In the genomic region with DNA sequence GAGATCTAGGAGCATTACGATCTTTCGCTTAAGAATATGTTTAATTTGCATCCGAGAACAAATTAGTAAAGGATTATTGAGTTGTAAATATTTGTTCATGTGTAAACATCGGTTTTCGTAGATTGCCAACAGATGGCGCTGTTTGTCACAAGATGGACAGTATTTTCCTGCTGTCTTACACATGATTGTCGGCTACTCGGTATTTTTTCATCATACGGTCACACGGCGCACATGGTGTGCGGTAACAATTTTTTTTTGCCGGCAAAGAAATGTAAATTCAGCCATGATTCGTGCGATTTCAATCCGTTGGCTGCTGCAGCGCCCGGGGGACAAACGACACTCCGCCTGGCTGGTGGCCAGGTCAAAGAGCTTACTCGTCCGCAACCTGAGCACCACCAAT, we compare ENCODE assay signal across 3 fruit fly cellular contexts.
TF ChIP-seq lines count a peak whose summit lies in the region.

TSS of gene bbx (plus strand) at position 151 of the 400 bp plus-strand sequence.
TSS of gene waw (plus strand) at position 151 of the 400 bp plus-strand sequence.

TF ChIP-seq in whole organism, adult, 20 proteins besides CTCF, POLR2A, EP300 and RAD21 (continued from another document):
- no peak for TF ChIP-seq Clk (GFP tag; optimal IDR thresholded peaks at IDR 0.05; lab: Kevin White, UChicago)
- TF ChIP-seq CG7101 (tag; optimal IDR thresholded peaks at IDR 0.05; lab: Kevin White, UChicago) = peak; percentile 57
- TF ChIP-seq cnc (optimal IDR thresholded peaks at IDR 0.05; lab: Kevin White, UChicago) = no peak

TF ChIP-seq in whole organism, embryonic, 481 proteins besides CTCF, POLR2A, EP300 and RAD21 (continued from another document and continues in another):
- TF ChIP-seq Ptx1 (GFP tag; IDR thresholded peaks at IDR 0.05; lab: Robert Waterston, UW) (no peak), CG34376 (GFP tag; optimal IDR thresholded peaks at IDR 0.05; lab: Kevin White, UChicago) (peak; percentile 20), Mad (GFP tag; optimal IDR thresholded peaks at IDR 0.05; lab: Kevin White, UChicago) (no peak), zfh1 (GFP tag; IDR thresholded peaks at IDR 0.05; lab: Robert Waterston, UW) (no peak), sqz (GFP tag; optimal IDR thresholded peaks at IDR 0.05; lab: Kevin White, UChicago) (peak; percentile 86), CG18599 (GFP tag; optimal IDR thresholded peaks at IDR 0.05; lab: Kevin White, UChicago) (no peak), trem (tag; optimal IDR thresholded peaks at IDR 0.05; lab: Kevin White, UChicago) (peak; percentile 60), her (GFP tag; optimal IDR thresholded peaks at IDR 0.05; lab: Kevin White, UChicago) (peak; percentile 30), CG9215 (GFP tag; IDR thresholded peaks at IDR 0.05; lab: Robert Waterston, UW) (no peak), NC2α (GFP tag; optimal IDR thresholded peaks at IDR 0.05; lab: Kevin White, UChicago) (no peak), Neu2 (GFP tag; optimal IDR thresholded peaks at IDR 0.05; lab: Kevin White, UChicago; ENCODE audit: borderline replicate concordance) (no peak), ranshi (GFP tag; IDR thresholded peaks at IDR 0.05; lab: Robert Waterston, UW) (no peak), ro (GFP tag; IDR thresholded peaks at IDR 0.05; lab: Robert Waterston, UW) (no peak), hb (GFP tag; IDR thresholded peaks at IDR 0.05; lab: Robert Waterston, UW; ENCODE audit: partially characterized antibody) (no peak), maf-S (GFP tag; optimal IDR thresholded peaks at IDR 0.05; lab: Kevin White, UChicago) (peak; percentile 50), Pdp1 (GFP tag; optimal IDR thresholded peaks at IDR 0.05; lab: Kevin White, UChicago) (peak in 1 of 2 experiments; percentile 100), sug (tag; optimal IDR thresholded peaks at IDR 0.05; lab: Kevin White, UChicago) (peak; percentile 43), CG8478 (optimal IDR thresholded peaks at IDR 0.05; lab: Kevin White, UChicago) (no peak), tin (GFP tag; optimal IDR thresholded peaks at IDR 0.05; lab: Kevin White, UChicago) (no peak), CG4282 (GFP tag; optimal IDR thresholded peaks at IDR 0.05; lab: Kevin White, UChicago) (no peak), CHES-1-like (GFP tag; optimal IDR thresholded peaks at IDR 0.05; lab: Kevin White, UChicago) (peak; percentile 40), CG1647 (GFP tag; optimal IDR thresholded peaks at IDR 0.05; lab: Kevin White, UChicago) (no peak), Lim3 (GFP tag; IDR thresholded peaks at IDR 0.05; lab: Robert Waterston, UW) (no peak), ab (GFP tag; optimal IDR thresholded peaks at IDR 0.05; lab: Kevin White, UChicago) (no peak), amos (GFP tag; IDR thresholded peaks at IDR 0.05; lab: Robert Waterston, UW; ENCODE audit: partially characterized antibody) (no peak), crp (GFP tag; optimal IDR thresholded peaks at IDR 0.05; lab: Kevin White, UChicago) (peak in 1 of 2 experiments; percentile 43), gt (GFP tag; IDR thresholded peaks at IDR 0.05; lab: Robert Waterston, UW) (no peak), CG10462 (GFP tag; optimal IDR thresholded peaks at IDR 0.05; lab: Kevin White, UChicago) (no peak), Fer3 (tag; optimal IDR thresholded peaks at IDR 0.05; lab: Kevin White, UChicago) (peak; percentile 26), Opbp (GFP tag; IDR thresholded peaks at IDR 0.05; lab: Robert Waterston, UW; ENCODE audit: partially characterized antibody) (no peak), Hr39 (optimal IDR thresholded peaks at IDR 0.05; lab: Kevin White, UChicago) (no peak), CG18619 (GFP tag; optimal IDR thresholded peaks at IDR 0.05; lab: Kevin White, UChicago) (peak; percentile 6), CG17568 (GFP tag; optimal IDR thresholded peaks at IDR 0.05; lab: Kevin White, UChicago) (no peak), Ets97D (GFP tag; optimal IDR thresholded peaks at IDR 0.05; lab: Kevin White, UChicago) (peak; percentile 37), kah (GFP tag; optimal IDR thresholded peaks at IDR 0.05; lab: Kevin White, UChicago) (no peak), tup (GFP tag; optimal IDR thresholded peaks at IDR 0.05; lab: Kevin White, UChicago) (no peak), Dp (GFP tag; optimal IDR thresholded peaks at IDR 0.05; lab: Kevin White, UChicago) (peak; percentile 54), D (optimal IDR thresholded peaks at IDR 0.05; lab: Kevin White, UChicago) (no peak), D (GFP tag; optimal IDR thresholded peaks at IDR 0.05; lab: Kevin White, UChicago) (no peak), CG30403 (GFP tag; optimal IDR thresholded peaks at IDR 0.05; lab: Kevin White, UChicago) (no peak), twi (tag; optimal IDR thresholded peaks at IDR 0.05; lab: Kevin White, UChicago) (peak; percentile 44), pzg (GFP tag; optimal IDR thresholded peaks at IDR 0.05; lab: Kevin White, UChicago) (peak; percentile 77), CG2712 (tag; optimal IDR thresholded peaks at IDR 0.05; lab: Kevin White, UChicago) (peak; percentile 4), ems (GFP tag; optimal IDR thresholded peaks at IDR 0.05; lab: Kevin White, UChicago) (no peak), CG12659 (GFP tag; optimal IDR thresholded peaks at IDR 0.05; lab: Kevin White, UChicago) (peak; percentile 68), pnt (GFP tag; optimal IDR thresholded peaks at IDR 0.05; lab: Kevin White, UChicago) (no peak), Atf6 (GFP tag; IDR thresholded peaks at IDR 0.05; lab: Robert Waterston, UW) (no peak), tio (GFP tag; optimal IDR thresholded peaks at IDR 0.05; lab: Kevin White, UChicago) (no peak), CG14014 (GFP tag; IDR thresholded peaks at IDR 0.05; lab: Robert Waterston, UW) (peak; percentile 19; the same call in 1 of the 2 replicates), org-1 (GFP tag; optimal IDR thresholded peaks at IDR 0.05; lab: Kevin White, UChicago) (no peak), CG3065 (GFP tag; optimal IDR thresholded peaks at IDR 0.05; lab: Kevin White, UChicago) (no peak), CG14710 (tag; optimal IDR thresholded peaks at IDR 0.05; lab: Kevin White, UChicago) (peak; percentile 52), nmo (GFP tag; optimal IDR thresholded peaks at IDR 0.05; lab: Kevin White, UChicago) (peak; percentile 35), CG34422 (GFP tag; IDR thresholded peaks at IDR 0.05; lab: Robert Waterston, UW) (peak; percentile 81; the same call in 1 of the 3 replicates), cg (GFP tag; optimal IDR thresholded peaks at IDR 0.05; lab: Kevin White, UChicago) (no peak), CG11456 (GFP tag; IDR thresholded peaks at IDR 0.05; lab: Robert Waterston, UW) (peak; percentile 64; the same call in 1 of the 3 replicates), vnd (GFP tag; IDR thresholded peaks at IDR 0.05; lab: Robert Waterston, UW; ENCODE audit: partially characterized antibody) (no peak), chif (GFP tag; optimal IDR thresholded peaks at IDR 0.05; lab: Kevin White, UChicago) (peak in 1 of 2 experiments; percentile 11), CG31224 (GFP tag; IDR thresholded peaks at IDR 0.05; lab: Robert Waterston, UW) (no peak), CG7839 (tag; optimal IDR thresholded peaks at IDR 0.05; lab: Kevin White, UChicago) (no peak), Ada2b (GFP tag; IDR thresholded peaks at IDR 0.05; lab: Robert Waterston, UW) (no peak), Hsf (GFP tag; optimal IDR thresholded peaks at IDR 0.05; lab: Kevin White, UChicago) (peak; percentile 17)

TF ChIP-seq in whole organism, prepupa, 60 proteins besides CTCF, POLR2A, EP300 and RAD21 (continued from another document):
- TF ChIP-seq CG6808 (GFP tag; optimal IDR thresholded peaks at IDR 0.05; lab: Kevin White, UChicago) (peak; percentile 22), Smox (GFP tag; optimal IDR thresholded peaks at IDR 0.05; lab: Kevin White, UChicago) (peak; percentile 6)
